Fruit fly (Drosophila melanogaster) whole organism, pupa: ENCODE measurements around the gene CG33270.

Source experiments
- CG14655 ChIP-seq: fragments of 200-800 bp; sonication (Bioruptor generic); optimal IDR thresholded peaks from 3 replicates; lab custom pipeline; 2017; ENCODE audit warnings: mild to moderate bottlenecking, missing biosample characterization, missing genetic modification reagents, missing genetic modification characterization
- CG8301 ChIP-seq: fragments of 200-800 bp; sonication (Bioruptor generic); optimal IDR thresholded peaks from 2 replicates; lab custom pipeline; 2018; ENCODE audit warnings: missing biosample characterization, mild to moderate bottlenecking, missing genetic modification characterization
- EcR ChIP-seq: fragments of 200-800 bp; sonication (Bioruptor generic); optimal IDR thresholded peaks from 3 replicates; lab custom pipeline; 2019; ENCODE audit warnings: missing biosample characterization, missing genetic modification characterization, mild to moderate bottlenecking, moderate library complexity, missing genetic modification reagents
- Snoo ChIP-seq: fragments of 200-800 bp; sonication (Bioruptor generic); optimal IDR thresholded peaks from 3 replicates; lab custom pipeline; 2017; ENCODE audit warnings: missing biosample characterization, mild to moderate bottlenecking, missing genetic modification characterization, inconsistent platforms
- fd96Ca ChIP-seq: fragments of 200-800 bp; sonication (Bioruptor generic); IDR thresholded peaks from 3 replicates; pipeline ENCODE4 v1.3.6; 2022; ENCODE audit warnings: missing biosample characterization, missing genetic modification characterization
- rn ChIP-seq: fragments of 200-800 bp; sonication (Bioruptor generic); IDR thresholded peaks from 2 replicates; pipeline ENCODE4 v1.3.6; 2022; ENCODE audit warnings: missing biosample characterization, missing genetic modification characterization

dm6 chr3L:11574563-11574962 is 3.9 kb downstream of the CG33270 start, which contains the start of gene CG33490:
- TF ChIP-seq CG8301 (tag; lab: Kevin White, UChicago) (no peak), EcR (GFP tag; lab: Kevin White, UChicago) (no peak), CG14655 (GFP tag; lab: Kevin White, UChicago) (no peak), fd96Ca (GFP tag; lab: Robert Waterston, UW) (no peak), rn (GFP tag; lab: Robert Waterston, UW) (no peak), Snoo (tag; lab: Kevin White, UChicago) (no peak)
